Fruit fly (Drosophila melanogaster): Measurements from ENCODE around the gene dpr20.
"Not testable (repeated sequence)": the region's sequence is repeated elsewhere in the genome, so short reads cannot be mapped to it uniquely, and the experiment has no call there.

DNA sequence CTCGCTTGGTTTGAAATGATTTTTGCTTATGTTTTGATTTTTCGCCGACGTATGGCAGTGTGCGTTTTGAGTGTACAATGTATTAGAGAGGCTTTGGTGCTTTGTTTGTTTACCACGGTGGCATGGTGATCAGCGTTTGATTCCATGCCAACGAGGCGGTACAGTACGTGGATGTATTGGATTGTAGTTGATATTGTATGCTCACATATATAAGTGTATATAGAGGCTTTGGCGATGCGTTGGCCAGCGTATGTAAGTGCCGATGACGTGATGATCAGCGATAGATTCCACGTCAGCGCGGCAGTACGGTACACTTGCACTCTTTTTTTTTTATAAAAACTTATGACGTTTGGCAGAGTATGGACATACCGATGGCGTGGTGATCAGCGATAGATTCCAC, 8.0 kb upstream of the dpr20 start, which contains the start of gene CG12502:
- not testable (repeated sequence) for TF ChIP-seq CTCF, CG8478 (optimal IDR thresholded peaks at IDR 0.05)

Measured in S2 (cell line).